Worm (Caenorhabditis elegans) whole organism, L4 larva: ENCODE data around the gene F11C7.6.

Experiments used
- mdl-1 ChIP-seq, 2 experiments: fragments of 150-350 bp in 1 of 2; sonication (generic microtip) in 1 of 2; optimal IDR thresholded peaks; 2 replicates each; lab custom pipeline; 2014 to 2017; ENCODE audit warnings: missing biosample characterization in 2 of 2, missing genetic modification characterization in 2 of 2
- nhr-237 ChIP-seq: sonication (generic microtip); optimal IDR thresholded peaks from 2 replicates; lab custom pipeline; 2017; ENCODE audit warnings: missing biosample characterization, missing genetic modification characterization
- nhr-6 ChIP-seq: fragments of 150-350 bp; optimal IDR thresholded peaks from 2 replicates; lab custom pipeline; 2014; ENCODE audit warnings: missing biosample characterization, missing genetic modification characterization
- pha-4 ChIP-seq, 2 experiments: fragments of 150-350 bp in 1 of 2; fragments of 200-800 bp in 1 of 2; sonication (Bioruptor generic) in 1 of 2; IDR thresholded peaks in 1 of 2; optimal IDR thresholded peaks in 1 of 2; 2 replicates each; pipeline versions ENCODE4 v1.3.6 to Lab custom; 2014 to 2022; ENCODE audit warnings: missing genetic modification characterization in 2 of 2, missing genetic modification reagents in 2 of 2, missing biosample characterization in 1 of 2, missing compliant biosample characterization in 1 of 2
- spr-3 ChIP-seq: fragments of 200-800 bp; sonication (Bioruptor generic); optimal IDR thresholded peaks from 2 replicates; lab custom pipeline; 2018; ENCODE audit warnings: mild to moderate bottlenecking, missing genetic modification characterization, missing compliant biosample characterization
- zag-1 ChIP-seq: fragments of 150-350 bp; optimal IDR thresholded peaks from 2 replicates; lab custom pipeline; 2014; ENCODE audit warnings: missing biosample characterization, missing genetic modification characterization

ce11 chrX:17356748-17357147 is 44.6 kb upstream of the F11C7.6 start:
- no peak for TF ChIP-seq mdl-1 (tag; optimal IDR thresholded peaks at IDR 0.05; lab: Kevin White, UChicago)
- TF ChIP-seq spr-3 (GFP tag; lab: Kevin White, UChicago) = no peak
- TF ChIP-seq nhr-237 (tag; lab: Kevin White, UChicago) = no peak
- no peak for TF ChIP-seq pha-4 (GFP tag; IDR thresholded peaks at IDR 0.05; lab: Robert Waterston, UW)
- TF ChIP-seq pha-4 (tag; optimal IDR thresholded peaks at IDR 0.05; lab: Kevin White, UChicago) = no peak
- no peak for TF ChIP-seq zag-1 (tag; lab: Kevin White, UChicago)
- no peak for TF ChIP-seq nhr-6 (tag; lab: Kevin White, UChicago)
